Worm (Caenorhabditis elegans) whole organism, L2 larva: Measurements from ENCODE around the gene zfp-2.

Experiments
- F13H6.1 ChIP-seq: sonication (generic microtip); optimal IDR thresholded peaks from 2 replicates; lab custom pipeline; 2016; ENCODE audit warnings: missing genetic modification characterization, missing compliant biosample characterization
- R02D3.7 ChIP-seq: fragments of 150-350 bp; optimal IDR thresholded peaks from 2 replicates; lab custom pipeline; 2014; ENCODE audit warnings: missing biosample characterization, missing genetic modification characterization
- Y55F3AM.14 ChIP-seq: fragments of 200-800 bp; sonication (Bioruptor generic); optimal IDR thresholded peaks from 2 replicates; lab custom pipeline; 2018; ENCODE audit warnings: mild to moderate bottlenecking, missing genetic modification characterization, missing compliant biosample characterization
- ZK546.5 ChIP-seq: sonication (generic microtip); optimal IDR thresholded peaks from 2 replicates; lab custom pipeline; 2017; ENCODE audit warnings: missing biosample characterization, missing genetic modification characterization
- aly-2 ChIP-seq: fragments of 150-350 bp; optimal IDR thresholded peaks from 2 replicates; lab custom pipeline; 2014; ENCODE audit warnings: missing biosample characterization, missing genetic modification characterization
- ama-1 ChIP-seq: fragments of 150-350 bp; optimal IDR thresholded peaks from 2 replicates; lab custom pipeline; 2018; ENCODE audit warnings: inconsistent platforms
- blmp-1 ChIP-seq: sonication (generic microtip); optimal IDR thresholded peaks from 2 replicates; lab custom pipeline; 2017; ENCODE audit warnings: missing genetic modification characterization, mild to moderate bottlenecking, missing compliant biosample characterization, antibody characterized with exemption, moderate library complexity; ENCODE audit not compliant: insufficient read depth
- ceh-16 ChIP-seq: fragments of 150-350 bp; optimal IDR thresholded peaks from 2 replicates; lab custom pipeline; 2014; ENCODE audit warnings: missing biosample characterization, missing genetic modification characterization
- ceh-82 ChIP-seq: fragments of 150-350 bp; optimal IDR thresholded peaks from 2 replicates; lab custom pipeline; 2014; ENCODE audit warnings: missing biosample characterization, missing genetic modification characterization
- crh-2 ChIP-seq: sonication (generic microtip); optimal IDR thresholded peaks from 2 replicates; lab custom pipeline; 2017; ENCODE audit warnings: missing biosample characterization, missing genetic modification characterization
- elt-3 ChIP-seq: sonication (generic microtip); optimal IDR thresholded peaks from 2 replicates; lab custom pipeline; 2017; ENCODE audit warnings: missing biosample characterization, missing genetic modification characterization
- fos-1 ChIP-seq: fragments of 150-350 bp; optimal IDR thresholded peaks from 2 replicates; lab custom pipeline; 2014; ENCODE audit warnings: missing biosample characterization, missing genetic modification characterization
- gmeb-1 ChIP-seq: fragments of 150-350 bp; optimal IDR thresholded peaks from 2 replicates; lab custom pipeline; 2014; ENCODE audit warnings: missing biosample characterization, missing genetic modification characterization
- lin-11 ChIP-seq: fragments of 150-350 bp; sonication (generic microtip); optimal IDR thresholded peaks from 2 replicates; lab custom pipeline; 2014; ENCODE audit warnings: missing biosample characterization, missing genetic modification characterization, inconsistent platforms, mixed read lengths
- lin-13 ChIP-seq: fragments of 150-350 bp; optimal IDR thresholded peaks from 2 replicates; lab custom pipeline; 2014; ENCODE audit warnings: missing biosample characterization, missing genetic modification reagents, missing genetic modification characterization
- lin-39 ChIP-seq: fragments of 150-350 bp; optimal IDR thresholded peaks from 2 replicates; lab custom pipeline; 2014; ENCODE audit warnings: missing biosample characterization, missing genetic modification reagents, missing genetic modification characterization
- lsy-2 ChIP-seq, 2 experiments: fragments of 150-350 bp in 1 of 2; sonication (generic microtip) in 1 of 2; optimal IDR thresholded peaks; 2 replicates each; lab custom pipeline; 2014 to 2017; ENCODE audit warnings: missing biosample characterization in 2 of 2, missing genetic modification characterization in 2 of 2
- mab-5 ChIP-seq: fragments of 150-350 bp; optimal IDR thresholded peaks from 2 replicates; lab custom pipeline; 2014; ENCODE audit warnings: missing biosample characterization, missing genetic modification characterization
- mbf-1 ChIP-seq: sonication (generic microtip); optimal IDR thresholded peaks from 2 replicates; lab custom pipeline; 2017; ENCODE audit warnings: missing biosample characterization, missing genetic modification characterization
- mdl-1 ChIP-seq, 2 experiments: fragments of 150-350 bp in 1 of 2; sonication (generic microtip) in 1 of 2; optimal IDR thresholded peaks; 2 replicates each; lab custom pipeline; 2017; ENCODE audit warnings: missing biosample characterization in 2 of 2, missing genetic modification characterization in 2 of 2
- nhr-11 ChIP-seq: fragments of 150-350 bp; optimal IDR thresholded peaks from 2 replicates; lab custom pipeline; 2014; ENCODE audit warnings: missing biosample characterization, missing genetic modification characterization
- nhr-129 ChIP-seq: fragments of 150-350 bp; optimal IDR thresholded peaks from 2 replicates; lab custom pipeline; 2014; ENCODE audit warnings: missing biosample characterization, missing genetic modification characterization
- nhr-21 ChIP-seq: fragments of 150-350 bp; optimal IDR thresholded peaks from 2 replicates; lab custom pipeline; 2014; ENCODE audit warnings: missing biosample characterization, missing genetic modification characterization
- nhr-23 ChIP-seq: fragments of 150-350 bp; optimal IDR thresholded peaks from 2 replicates; lab custom pipeline; 2014; ENCODE audit warnings: missing biosample characterization, missing genetic modification reagents, missing genetic modification characterization
- nhr-237 ChIP-seq: fragments of 150-350 bp; optimal IDR thresholded peaks from 2 replicates; lab custom pipeline; 2014; ENCODE audit warnings: missing biosample characterization, missing genetic modification characterization
- nhr-25 ChIP-seq: fragments of 150-350 bp; sonication (generic microtip); optimal IDR thresholded peaks from 3 replicates; lab custom pipeline; 2014; ENCODE audit warnings: missing biosample characterization, missing genetic modification characterization
- nhr-6 ChIP-seq: fragments of 150-350 bp; optimal IDR thresholded peaks from 2 replicates; lab custom pipeline; 2014; ENCODE audit warnings: missing biosample characterization, missing genetic modification characterization
- nhr-77 ChIP-seq: fragments of 150-350 bp; optimal IDR thresholded peaks from 2 replicates; lab custom pipeline; 2014; ENCODE audit warnings: missing biosample characterization, missing genetic modification characterization
- peb-1 ChIP-seq: fragments of 150-350 bp; optimal IDR thresholded peaks from 2 replicates; lab custom pipeline; 2014; ENCODE audit warnings: missing biosample characterization, missing genetic modification characterization
- sem-4 ChIP-seq: fragments of 150-350 bp; optimal IDR thresholded peaks from 2 replicates; lab custom pipeline; 2014; ENCODE audit warnings: missing biosample characterization, missing genetic modification reagents, missing genetic modification characterization
- skn-1 ChIP-seq: sonication (generic microtip); optimal IDR thresholded peaks from 2 replicates; lab custom pipeline; 2017; ENCODE audit warnings: missing biosample characterization, missing genetic modification characterization
- sma-3 ChIP-seq: sonication (generic microtip); optimal IDR thresholded peaks from 2 replicates; lab custom pipeline; 2016; ENCODE audit warnings: missing genetic modification reagents, missing genetic modification characterization, missing compliant biosample characterization
- sma-9 ChIP-seq, 2 experiments: fragments of 150-350 bp in 1 of 2; sonication (generic microtip) in 1 of 2; optimal IDR thresholded peaks; 2 replicates each; lab custom pipeline; 2014 to 2016; ENCODE audit warnings: missing genetic modification characterization in 2 of 2, mild to moderate bottlenecking in 1 of 2, missing biosample characterization in 1 of 2, missing compliant biosample characterization in 1 of 2, missing genetic modification reagents in 1 of 2, moderate library complexity in 1 of 2
- snpc-4 ChIP-seq: fragments of 150-350 bp; optimal IDR thresholded peaks from 2 replicates; lab custom pipeline; 2014; ENCODE audit warnings: missing biosample characterization, missing genetic modification characterization
- unc-39 ChIP-seq: fragments of 150-350 bp; optimal IDR thresholded peaks from 2 replicates; lab custom pipeline; 2014; ENCODE audit warnings: missing biosample characterization, missing genetic modification characterization
- unc-62 ChIP-seq: fragments of 150-350 bp; optimal IDR thresholded peaks from 2 replicates; lab custom pipeline; 2014; ENCODE audit warnings: missing biosample characterization, missing genetic modification reagents, missing genetic modification characterization
- ztf-11 ChIP-seq: sonication (generic microtip); optimal IDR thresholded peaks from 2 replicates; lab custom pipeline; 2017; ENCODE audit warnings: missing biosample characterization, missing genetic modification characterization

The zfp-2 gene

ce11 chrII:9603419-9603818, 46.0 kb downstream of the zfp-2 start (continued):
- TF ChIP-seq ZK546.5 (no peak), aly-2 (tag; lab: Kevin White, UChicago) (no peak), ztf-11 (no peak), gmeb-1 (tag; lab: Kevin White, UChicago) (peak; percentile 87), lin-39 (tag; lab: Kevin White, UChicago) (no peak), ceh-16 (tag; lab: Kevin White, UChicago) (no peak)
- TF ChIP-seq, all 48 proteins: peak for 30

- TF ChIP-seq nhr-21 (tag; lab: Kevin White, UChicago) (no peak), nhr-25 (tag; lab: Kevin White, UChicago) (peak; percentile 13), gmeb-1 (tag; lab: Kevin White, UChicago) (peak; percentile 14), nhr-23 (no peak), mbf-1 (tag; lab: Kevin White, UChicago) (no peak), ztf-11 (no peak), F13H6.1 (tag; lab: Kevin White, UChicago) (no peak), ceh-16 (tag; lab: Kevin White, UChicago) (no peak), nhr-77 (no peak), lsy-2 (tag; optimal IDR thresholded peaks at IDR 0.05; lab: Kevin White, UChicago) (no peak), nhr-129 (tag; lab: Kevin White, UChicago) (peak; percentile 40), crh-2 (peak; percentile 10), sem-4 (no peak), ceh-82 (tag; lab: Kevin White, UChicago) (no peak), lin-11 (tag; lab: Kevin White, UChicago) (no peak), fos-1 (peak; percentile 8), ama-1 (lab: Kevin White, UChicago) (no peak), sma-9 (GFP tag; optimal IDR thresholded peaks at IDR 0.05; lab: Kevin White, UChicago) (peak; percentile 65), sma-9 (tag; optimal IDR thresholded peaks at IDR 0.05; lab: Kevin White, UChicago) (no peak), nhr-237 (no peak), mdl-1 (tag; optimal IDR thresholded peaks at IDR 0.05; lab: Kevin White, UChicago) (no peak), lin-13 (GFP tag; lab: Kevin White, UChicago) (no peak), blmp-1 (no peak), Y55F3AM.14 (GFP tag; lab: Kevin White, UChicago) (no peak), skn-1 (tag; lab: Kevin White, UChicago) (no peak), nhr-6 (tag; lab: Kevin White, UChicago) (no peak), nhr-11 (no peak), unc-39 (tag; lab: Kevin White, UChicago) (no peak), elt-3 (no peak), lin-39 (tag; lab: Kevin White, UChicago) (no peak), R02D3.7 (tag; lab: Kevin White, UChicago) (no peak), sma-3 (GFP tag; lab: Kevin White, UChicago) (no peak)
- TF ChIP-seq, all 48 proteins: peak for 6
Measured at ce11 chrII:9604063-9604462, 46.6 kb downstream of the zfp-2 start.

- no peak for TF ChIP-seq nhr-129 (tag; lab: Kevin White, UChicago)
- TF ChIP-seq fos-1 = no peak
- peak; percentile 27 for TF ChIP-seq skn-1 (tag; lab: Kevin White, UChicago)
Measured at ce11 chrII:9604685-9605084, 47.2 kb downstream of the zfp-2 start.

DNA sequence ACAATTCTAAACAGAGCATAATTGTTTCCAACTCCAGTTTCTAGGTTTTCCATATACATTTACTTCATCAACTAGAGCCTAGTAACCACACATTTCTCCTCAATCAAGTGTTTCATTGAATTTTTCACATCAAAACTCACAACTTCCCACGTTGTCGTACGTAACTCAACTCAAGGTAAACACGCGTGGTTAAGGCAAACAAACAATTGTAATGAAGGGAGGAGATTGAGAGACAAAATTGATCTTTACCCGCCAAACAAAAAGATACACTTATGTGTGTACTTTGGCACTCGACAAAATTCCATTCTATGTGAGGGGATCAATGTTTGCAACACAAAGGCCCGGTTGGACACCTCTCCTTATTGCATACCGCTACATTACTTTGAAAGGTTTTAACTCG, 47.9 kb downstream of the zfp-2 start, which contains the start of gene nhr-19:
Gene nhr-19, minus strand, starts transcription at position 191 of the 400 bp plus-strand sequence.
- TF ChIP-seq crh-2 = peak; percentile 52
- TF ChIP-seq nhr-25 (tag; lab: Kevin White, UChicago) = peak; percentile 17
- TF ChIP-seq lin-13 (GFP tag; lab: Kevin White, UChicago) = no peak
- TF ChIP-seq F13H6.1 (tag; lab: Kevin White, UChicago) = no peak
- TF ChIP-seq sem-4 = no peak
- TF ChIP-seq mab-5 (tag; lab: Kevin White, UChicago) = no peak
- TF ChIP-seq nhr-129 (tag; lab: Kevin White, UChicago) = peak; percentile 65
- TF ChIP-seq nhr-77 = no peak
- TF ChIP-seq peb-1 (tag; lab: Kevin White, UChicago) = no peak
- no peak for TF ChIP-seq ama-1 (lab: Kevin White, UChicago)
- peak; percentile 59 for TF ChIP-seq sma-9 (GFP tag; optimal IDR thresholded peaks at IDR 0.05; lab: Kevin White, UChicago)
- TF ChIP-seq sma-9 (tag; optimal IDR thresholded peaks at IDR 0.05; lab: Kevin White, UChicago) = no peak
- peak in 1 of 2 experiments; percentile 20 for TF ChIP-seq lsy-2 (tag; optimal IDR thresholded peaks at IDR 0.05; lab: Kevin White, UChicago)
- TF ChIP-seq ceh-82 (tag; lab: Kevin White, UChicago) = no peak
- no peak for TF ChIP-seq skn-1 (tag; lab: Kevin White, UChicago)
- no peak for TF ChIP-seq unc-62 (GFP tag; lab: Kevin White, UChicago)
- TF ChIP-seq snpc-4 (tag; lab: Kevin White, UChicago) = no peak
- TF ChIP-seq, all 48 proteins: peak for 5
